Fruit fly (Drosophila melanogaster) S2 (cell line): Measurements from ENCODE around the gene CG14100.

Source experiments
- CG8478 ChIP-seq: fragments of >200 bp; optimal IDR thresholded peaks from 2 replicates; lab custom pipeline; 2018
- CTCF ChIP-seq, 2 experiments: fragments of >200 bp; optimal IDR thresholded peaks; 2 replicates each; lab custom pipeline; 2018

DNA sequence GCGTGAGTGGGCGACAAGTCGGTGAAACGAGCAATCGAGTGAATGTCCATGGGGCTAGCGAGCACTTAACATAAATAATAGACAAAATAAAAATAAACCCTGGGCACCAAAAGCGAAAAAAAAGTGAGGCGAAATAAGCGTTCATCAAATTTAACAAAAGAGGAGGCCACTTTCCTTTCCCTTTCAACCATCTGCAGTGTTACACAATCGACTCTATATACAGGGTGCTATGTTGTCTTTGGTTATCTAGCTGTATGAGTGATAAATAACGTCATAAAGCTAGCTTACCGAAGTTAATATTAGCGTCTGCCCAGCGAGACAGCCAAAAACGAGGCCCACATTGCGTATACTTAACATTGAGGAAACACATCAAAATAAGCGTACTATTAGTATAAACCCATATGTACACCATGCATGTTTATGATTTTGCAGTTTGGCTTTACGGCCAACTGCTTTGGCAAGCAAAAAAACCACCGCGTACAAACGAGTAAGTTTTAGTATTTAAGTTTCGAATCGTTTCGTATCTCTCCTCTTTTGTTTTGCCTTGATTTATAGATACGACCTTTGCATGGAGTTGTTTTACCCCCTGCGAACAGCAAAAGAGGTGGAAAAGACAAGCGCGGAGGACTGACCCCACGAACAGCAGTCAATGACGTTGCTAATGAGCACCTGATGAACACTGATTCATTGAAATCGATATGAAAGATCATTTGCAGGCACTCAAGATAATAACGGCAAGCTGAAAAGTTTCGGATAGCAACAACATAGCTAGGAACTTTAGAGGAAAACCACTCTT is 25.2 kb downstream of the CG14100 start:
- TF ChIP-seq CTCF (optimal IDR thresholded peaks at IDR 0.05; lab: Kevin White, UChicago) (no peak), CG8478 (no peak)
